Fruit fly (Drosophila melanogaster) whole organism: ENCODE data around the gene RpL36.

Experiments used
- CG8478 ChIP-seq: fragments of >200 bp; optimal IDR thresholded peaks from 2 replicates; lab custom pipeline; 2018; ENCODE audit warnings: inconsistent platforms
- Dll ChIP-seq: fragments of >200 bp; optimal IDR thresholded peaks from 2 replicates; lab custom pipeline; 2017
- pan ChIP-seq: fragments of >200 bp; optimal IDR thresholded peaks from 2 replicates; lab custom pipeline; 2017
- psq ChIP-seq: fragments of >200 bp; optimal IDR thresholded peaks from 2 replicates; lab custom pipeline; 2017
- usp ChIP-seq: fragments of >200 bp; optimal IDR thresholded peaks from 2 replicates; lab custom pipeline; 2017; ENCODE audit warnings: missing biosample characterization, missing genetic modification characterization, mixed read lengths

- TF ChIP-seq CG8478 (lab: Kevin White, UChicago), result no peak
- TF ChIP-seq psq (lab: Kevin White, UChicago), result no peak
- no peak for TF ChIP-seq pan (lab: Kevin White, UChicago)
- TF ChIP-seq usp (GFP tag; lab: Kevin White, UChicago), result no peak
- no peak for TF ChIP-seq Dll
Observed at dm6 chrX:646395-647009, 17.2 kb upstream of the RpL36 start.
